Worm (Caenorhabditis elegans): Measurements from ENCODE around the gene F13B6.1.

F13B6.1 gene

DNA sequence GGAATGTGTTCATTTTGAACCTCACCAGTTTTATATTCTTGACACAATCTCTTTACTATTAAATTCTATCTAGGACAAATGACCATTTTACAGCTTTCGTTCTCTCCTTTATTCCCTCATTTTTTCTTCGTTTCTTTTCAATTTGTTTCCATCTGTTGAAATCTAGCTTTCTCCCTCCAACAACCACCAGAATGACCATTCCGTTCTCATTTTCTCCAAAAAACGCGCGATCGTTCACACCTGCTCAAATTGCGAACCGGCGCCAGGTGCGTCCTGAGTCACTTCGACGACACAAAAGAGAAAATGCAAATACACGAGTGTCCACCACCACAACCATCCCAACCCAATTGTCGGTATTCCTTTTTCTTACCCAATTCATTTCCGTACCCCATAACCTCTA lies at the start of gene F13B6.1:
F13B6.1 (plus strand) TSS at position 301 of the 400 bp plus-strand sequence.
- no peak for TF ChIP-seq cog-1 (tag; optimal IDR thresholded peaks at IDR 0.05)
- no peak for TF ChIP-seq ref-1 (GFP tag; conservative IDR thresholded peaks at IDR 0.05)

DNA sequence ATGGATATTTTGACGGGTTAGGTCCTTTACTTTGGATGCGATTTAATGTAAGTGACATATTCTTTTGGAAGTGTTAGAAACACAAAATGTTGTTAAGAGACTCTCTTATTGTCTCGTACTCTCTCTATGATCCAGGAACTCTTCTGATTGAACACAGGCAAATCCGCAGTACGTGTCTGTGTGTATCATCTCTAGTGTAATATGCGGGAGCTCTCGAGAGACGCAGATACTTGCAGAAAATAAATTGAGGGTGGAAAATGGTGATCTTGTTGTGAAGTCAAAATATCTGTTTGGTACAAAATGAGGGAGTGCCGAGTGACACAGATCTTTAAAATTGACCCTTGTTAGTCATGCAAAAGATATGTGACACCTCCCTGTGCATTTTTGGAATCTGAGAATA lies 49.6 kb upstream of the F13B6.1 start:
- TF ChIP-seq med-1 (GFP tag; optimal IDR thresholded peaks at IDR 0.05; ENCODE audit: insufficient read depth) = no peak
- TF ChIP-seq tab-1 (GFP tag; IDR thresholded peaks at IDR 0.05) = no peak
- TF ChIP-seq ref-1 (GFP tag; conservative IDR thresholded peaks at IDR 0.05) = no peak
- TF ChIP-seq cog-1 (tag; optimal IDR thresholded peaks at IDR 0.05) = no peak
- TF ChIP-seq ztf-23 (GFP tag; IDR thresholded peaks at IDR 0.05) = no peak
- TF ChIP-seq T22C8.4 (GFP tag; IDR thresholded peaks at IDR 0.05) = no peak
- no peak for TF ChIP-seq klf-2 (GFP tag; conservative IDR thresholded peaks at IDR 0.05)
- TF ChIP-seq ztf-29 (GFP tag; IDR thresholded peaks at IDR 0.05) = no peak

DNA sequence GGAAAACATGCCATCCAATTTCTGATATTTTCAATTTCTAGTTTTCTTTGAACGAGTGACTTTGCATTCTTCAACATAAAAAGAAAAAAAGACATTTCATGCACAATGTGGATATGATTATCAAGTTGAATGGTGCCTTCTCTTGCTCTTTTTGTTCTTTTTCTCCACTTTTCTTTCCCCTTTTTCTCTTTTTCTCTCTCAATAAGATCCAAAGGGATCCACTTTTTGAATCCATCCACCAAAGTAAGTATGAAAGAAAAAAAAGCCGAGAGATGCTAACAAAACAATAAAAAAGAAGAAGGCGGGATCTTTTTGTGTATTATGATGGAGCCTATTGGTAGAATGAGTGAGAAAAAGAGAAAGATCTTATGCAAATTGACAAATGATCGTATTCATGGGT lies 49.0 kb upstream of the F13B6.1 start:
- no peak for TF ChIP-seq ztf-23 (GFP tag; IDR thresholded peaks at IDR 0.05)
- no peak for TF ChIP-seq flt-1 (GFP tag; IDR thresholded peaks at IDR 0.05)
- TF ChIP-seq tab-1 (GFP tag; IDR thresholded peaks at IDR 0.05) = no peak
- no peak for TF ChIP-seq T22C8.4 (GFP tag; IDR thresholded peaks at IDR 0.05)
- TF ChIP-seq ref-1 (GFP tag; conservative IDR thresholded peaks at IDR 0.05) = no peak
- no peak for TF ChIP-seq med-1 (GFP tag; optimal IDR thresholded peaks at IDR 0.05; ENCODE audit: insufficient read depth)
- TF ChIP-seq ztf-29 (GFP tag; IDR thresholded peaks at IDR 0.05) = no peak
- TF ChIP-seq klf-2 (GFP tag; conservative IDR thresholded peaks at IDR 0.05) = no peak
- TF ChIP-seq cog-1 (tag; optimal IDR thresholded peaks at IDR 0.05) = no peak

DNA sequence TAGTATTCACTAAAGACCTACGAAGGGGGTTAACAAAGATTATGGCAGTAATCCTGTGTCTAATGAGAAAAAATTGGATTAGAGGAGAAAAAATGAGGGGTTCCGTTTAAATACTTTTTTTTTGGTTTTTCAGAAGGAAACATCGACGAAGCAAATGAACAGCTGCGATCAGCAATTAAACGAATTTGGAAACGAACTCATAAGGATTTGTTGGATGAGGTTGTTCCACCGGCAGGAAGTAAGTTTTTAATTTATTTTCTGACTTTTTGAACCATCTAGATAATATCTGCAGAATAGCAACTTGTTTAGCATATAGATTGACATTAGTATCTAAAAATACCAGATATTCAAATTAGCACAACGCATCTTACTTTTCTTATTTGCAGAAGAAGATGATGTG lies 42.8 kb upstream of the F13B6.1 start:
- TF ChIP-seq ref-1 (GFP tag; conservative IDR thresholded peaks at IDR 0.05) (no peak), ztf-23 (GFP tag; IDR thresholded peaks at IDR 0.05) (no peak), tab-1 (GFP tag; IDR thresholded peaks at IDR 0.05) (no peak), T22C8.4 (GFP tag; IDR thresholded peaks at IDR 0.05) (no peak), cog-1 (tag; optimal IDR thresholded peaks at IDR 0.05) (no peak), med-1 (GFP tag; optimal IDR thresholded peaks at IDR 0.05; ENCODE audit: insufficient read depth) (no peak)

DNA sequence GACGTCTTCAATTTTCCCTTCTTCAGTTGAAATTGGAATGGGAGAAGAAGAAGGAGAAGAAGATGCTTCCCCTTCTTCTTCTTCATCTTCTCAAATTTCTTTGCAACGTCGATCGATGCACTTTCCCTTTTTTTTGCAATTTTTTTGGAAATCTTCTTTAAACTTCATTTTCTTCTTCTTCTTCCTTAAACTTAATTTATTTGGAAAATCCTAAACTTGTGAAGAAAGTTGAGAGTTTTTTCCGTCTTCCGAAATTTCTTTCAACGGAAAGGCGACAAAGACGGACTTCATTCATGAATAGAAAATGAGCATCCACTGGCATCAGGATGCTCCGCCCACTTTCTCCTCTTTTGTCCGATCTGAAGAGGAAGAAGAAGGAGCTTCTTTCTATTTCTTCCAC lies 42.2 kb upstream of the F13B6.1 start:
- TF ChIP-seq flt-1 (GFP tag; IDR thresholded peaks at IDR 0.05) = no peak
- TF ChIP-seq ztf-23 (GFP tag; IDR thresholded peaks at IDR 0.05) = no peak
- TF ChIP-seq tab-1 (GFP tag; IDR thresholded peaks at IDR 0.05) = no peak
- TF ChIP-seq med-1 (GFP tag; optimal IDR thresholded peaks at IDR 0.05; ENCODE audit: insufficient read depth) = no peak
- TF ChIP-seq klf-2 (GFP tag; conservative IDR thresholded peaks at IDR 0.05) = no peak
- TF ChIP-seq cog-1 (tag; optimal IDR thresholded peaks at IDR 0.05) = no peak
- no peak for TF ChIP-seq ref-1 (GFP tag; conservative IDR thresholded peaks at IDR 0.05)
- TF ChIP-seq T22C8.4 (GFP tag; IDR thresholded peaks at IDR 0.05) = no peak
- no peak for TF ChIP-seq ztf-29 (GFP tag; IDR thresholded peaks at IDR 0.05)

DNA sequence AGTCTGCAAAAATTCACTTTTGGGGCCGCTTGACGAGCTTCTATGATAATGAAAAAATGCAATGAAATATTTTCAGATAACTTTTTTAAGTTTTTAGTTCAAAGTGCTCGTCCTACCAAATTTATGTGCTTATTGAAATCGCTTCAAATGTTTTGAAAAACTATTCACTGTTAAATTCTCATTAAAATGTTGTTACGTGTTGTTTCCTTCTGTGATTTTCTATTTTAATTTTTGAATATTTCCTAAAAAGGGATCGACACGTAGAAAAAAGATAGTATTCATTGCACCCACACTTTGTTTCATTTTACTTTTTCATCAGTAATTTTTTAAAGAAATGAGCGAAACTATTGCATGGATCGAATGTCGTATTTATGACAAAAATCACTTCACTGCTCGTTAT lies 37.5 kb upstream of the F13B6.1 start, which contains the start of gene B0496.6:
B0496.6 (plus strand) TSS at position 301 of the 400 bp plus-strand sequence.
- TF ChIP-seq cog-1 (tag; optimal IDR thresholded peaks at IDR 0.05) (no peak), ztf-23 (GFP tag; IDR thresholded peaks at IDR 0.05) (no peak), ztf-29 (GFP tag; IDR thresholded peaks at IDR 0.05) (no peak), T22C8.4 (GFP tag; IDR thresholded peaks at IDR 0.05) (no peak), flt-1 (GFP tag; IDR thresholded peaks at IDR 0.05) (no peak), tab-1 (GFP tag; IDR thresholded peaks at IDR 0.05) (no peak), klf-2 (GFP tag; conservative IDR thresholded peaks at IDR 0.05) (no peak), med-1 (GFP tag; optimal IDR thresholded peaks at IDR 0.05; ENCODE audit: insufficient read depth) (no peak), ref-1 (GFP tag; conservative IDR thresholded peaks at IDR 0.05) (no peak)

DNA sequence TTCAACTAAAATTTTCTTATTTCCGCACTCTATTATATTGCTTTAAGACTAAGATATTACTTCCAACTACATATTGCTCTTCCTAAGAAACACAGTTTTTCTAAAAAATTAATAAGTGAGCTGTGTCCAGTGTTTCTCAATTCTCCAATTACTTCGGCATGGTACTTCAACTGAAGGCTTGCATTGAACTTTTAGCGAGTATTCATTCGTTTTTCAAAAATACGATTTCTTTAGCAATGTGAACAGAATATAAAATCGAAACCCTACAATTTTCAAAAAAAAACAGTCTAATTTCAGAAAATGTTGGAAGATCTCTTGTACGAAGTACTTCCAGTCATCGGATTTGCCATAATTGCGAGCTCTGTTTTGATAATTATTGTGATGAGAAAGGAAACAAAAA lies 35.4 kb upstream of the F13B6.1 start, which contains the start of gene srtx-1:
srtx-1 (plus strand) TSS at position 301 of the 400 bp plus-strand sequence.
- TF ChIP-seq tab-1 (GFP tag; IDR thresholded peaks at IDR 0.05) (no peak), med-1 (GFP tag; optimal IDR thresholded peaks at IDR 0.05; ENCODE audit: insufficient read depth) (no peak), T22C8.4 (GFP tag; IDR thresholded peaks at IDR 0.05) (no peak), ztf-29 (GFP tag; IDR thresholded peaks at IDR 0.05) (no peak)

DNA sequence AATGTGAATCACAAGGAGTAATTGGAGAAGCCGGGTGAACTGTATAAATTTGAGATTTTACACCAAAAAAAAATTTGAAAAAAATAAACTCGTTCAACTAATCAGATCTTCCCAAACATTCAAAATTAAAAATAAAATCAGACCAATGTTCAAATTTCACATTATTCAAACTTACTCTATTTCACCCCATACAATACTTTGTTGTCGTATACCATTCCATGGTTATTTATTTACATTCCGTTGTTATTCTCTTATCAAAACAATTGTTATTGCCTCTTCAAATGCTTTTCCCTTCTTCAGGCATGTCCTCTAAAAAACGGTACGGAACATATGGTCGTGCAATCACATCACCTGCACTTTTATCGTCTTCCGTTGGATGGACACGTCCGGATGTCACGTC lies 32.1 kb upstream of the F13B6.1 start, which contains the start of gene unc-82:
unc-82 (plus strand) TSS at position 301 of the 400 bp plus-strand sequence.
- no peak for TF ChIP-seq flt-1 (GFP tag; IDR thresholded peaks at IDR 0.05)
- no peak for TF ChIP-seq tab-1 (GFP tag; IDR thresholded peaks at IDR 0.05)
- no peak for TF ChIP-seq cog-1 (tag; optimal IDR thresholded peaks at IDR 0.05)
- no peak for TF ChIP-seq ztf-23 (GFP tag; IDR thresholded peaks at IDR 0.05)
- no peak for TF ChIP-seq med-1 (GFP tag; optimal IDR thresholded peaks at IDR 0.05; ENCODE audit: insufficient read depth)

DNA sequence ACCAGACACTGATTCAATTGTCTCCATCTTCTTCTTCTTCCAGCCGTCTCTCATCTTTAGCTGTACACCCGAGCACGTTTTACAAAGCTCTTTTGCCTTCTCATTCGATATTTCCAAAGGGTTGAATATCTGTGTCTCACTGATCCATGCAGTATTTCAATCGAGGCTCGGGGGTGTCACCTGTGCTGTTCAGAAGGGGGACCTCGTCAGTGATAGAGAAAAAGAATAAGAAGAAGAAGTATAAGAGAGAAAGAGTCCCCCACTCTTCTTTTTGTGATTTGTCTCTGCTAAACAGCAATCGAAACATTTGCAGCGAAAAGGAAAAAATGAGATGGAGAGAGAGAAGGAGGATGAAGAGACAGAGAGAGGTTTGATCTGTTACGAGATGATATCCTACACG lies 30.3 kb upstream of the F13B6.1 start:
- no peak for TF ChIP-seq ref-1 (GFP tag; conservative IDR thresholded peaks at IDR 0.05)
- TF ChIP-seq klf-2 (GFP tag; conservative IDR thresholded peaks at IDR 0.05) = no peak
- TF ChIP-seq cog-1 (tag; optimal IDR thresholded peaks at IDR 0.05) = no peak
- TF ChIP-seq tab-1 (GFP tag; IDR thresholded peaks at IDR 0.05) = no peak
- no peak for TF ChIP-seq flt-1 (GFP tag; IDR thresholded peaks at IDR 0.05)
- no peak for TF ChIP-seq ztf-23 (GFP tag; IDR thresholded peaks at IDR 0.05)
- TF ChIP-seq T22C8.4 (GFP tag; IDR thresholded peaks at IDR 0.05) = no peak
- TF ChIP-seq ztf-29 (GFP tag; IDR thresholded peaks at IDR 0.05) = no peak
- TF ChIP-seq med-1 (GFP tag; optimal IDR thresholded peaks at IDR 0.05; ENCODE audit: insufficient read depth) = no peak

DNA sequence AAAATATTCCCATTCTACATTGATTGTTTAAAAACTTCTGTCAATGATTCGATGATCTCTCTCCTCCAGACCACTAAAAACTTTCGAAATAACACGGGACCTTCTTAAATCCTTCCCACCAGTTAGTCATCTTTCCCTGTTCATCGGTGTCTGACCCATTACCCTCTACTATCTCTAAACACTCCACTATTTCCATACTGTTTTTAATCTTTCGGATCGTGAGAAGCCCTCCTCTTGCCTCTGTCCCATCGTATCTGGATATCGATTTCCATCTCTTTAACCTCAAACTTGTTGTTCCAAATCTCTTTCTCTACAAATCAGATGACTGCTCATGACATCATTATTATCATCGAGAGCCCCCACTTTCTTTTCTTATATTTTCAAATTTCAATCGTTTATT lies 28.0 kb upstream of the F13B6.1 start:
- TF ChIP-seq med-1 (GFP tag; optimal IDR thresholded peaks at IDR 0.05; ENCODE audit: insufficient read depth) (no peak), ref-1 (GFP tag; conservative IDR thresholded peaks at IDR 0.05) (no peak), tab-1 (GFP tag; IDR thresholded peaks at IDR 0.05) (no peak), ztf-23 (GFP tag; IDR thresholded peaks at IDR 0.05) (no peak), cog-1 (tag; optimal IDR thresholded peaks at IDR 0.05) (no peak), flt-1 (GFP tag; IDR thresholded peaks at IDR 0.05) (no peak), T22C8.4 (GFP tag; IDR thresholded peaks at IDR 0.05) (no peak), klf-2 (GFP tag; conservative IDR thresholded peaks at IDR 0.05) (no peak), ztf-29 (GFP tag; IDR thresholded peaks at IDR 0.05) (no peak)

Measured in whole organism, midembryonic.